Worm (Caenorhabditis elegans): Measurements from ENCODE around the gene Y75B8A.19.
A peak's percentile ranks its signal among the peaks of the same experiment; 100 is the strongest.

The Y75B8A.19 gene

DNA sequence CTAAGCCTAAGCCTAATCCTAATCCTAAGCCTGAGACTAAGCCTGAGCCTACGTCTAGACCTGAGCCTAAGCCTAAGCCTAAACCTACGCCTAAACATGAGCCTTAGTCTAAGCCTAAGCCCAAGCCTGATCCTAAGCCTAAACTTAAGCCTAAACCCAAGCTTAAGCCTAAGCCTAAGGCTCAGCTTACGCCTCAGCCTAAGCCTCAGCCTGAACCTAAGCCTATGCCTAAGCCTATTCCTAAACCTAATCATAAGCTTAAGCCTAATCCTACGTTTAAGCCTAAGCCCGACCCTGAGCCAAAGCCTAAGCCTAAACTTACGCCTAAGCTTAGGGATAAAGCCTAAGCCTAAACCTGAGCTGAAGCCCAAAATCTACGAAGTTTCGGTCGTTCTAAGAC lies 3.8 kb downstream of the Y75B8A.19 start:
- peak; percentile 95 for TF ChIP-seq dve-1 (tag; optimal IDR thresholded peaks at IDR 0.05)
- no peak for TF ChIP-seq sdc-2 (tag; optimal IDR thresholded peaks at IDR 0.05)
- no peak for TF ChIP-seq ceh-30 (tag; optimal IDR thresholded peaks at IDR 0.05)
- TF ChIP-seq unc-42 (tag; optimal IDR thresholded peaks at IDR 0.05) = no peak

- TF ChIP-seq T23F11.4 (GFP tag; optimal IDR thresholded peaks at IDR 0.05) = no peak
- TF ChIP-seq fkh-10 (GFP tag; optimal IDR thresholded peaks at IDR 0.05) = no peak
- TF ChIP-seq unc-55 (GFP tag; optimal IDR thresholded peaks at IDR 0.05) = no peak
- TF ChIP-seq lin-11 (tag; optimal IDR thresholded peaks at IDR 0.05) = no peak
- TF ChIP-seq pha-2 (tag; optimal IDR thresholded peaks at IDR 0.05) = no peak
- TF ChIP-seq nfya-1 (tag; optimal IDR thresholded peaks at IDR 0.05) = peak; percentile 98
- TF ChIP-seq ceh-2 (tag; optimal IDR thresholded peaks at IDR 0.05) = no peak
These were observed 5.1 kb downstream of the Y75B8A.19 start for ce11 chrIII:12231539-12231938.

DNA sequence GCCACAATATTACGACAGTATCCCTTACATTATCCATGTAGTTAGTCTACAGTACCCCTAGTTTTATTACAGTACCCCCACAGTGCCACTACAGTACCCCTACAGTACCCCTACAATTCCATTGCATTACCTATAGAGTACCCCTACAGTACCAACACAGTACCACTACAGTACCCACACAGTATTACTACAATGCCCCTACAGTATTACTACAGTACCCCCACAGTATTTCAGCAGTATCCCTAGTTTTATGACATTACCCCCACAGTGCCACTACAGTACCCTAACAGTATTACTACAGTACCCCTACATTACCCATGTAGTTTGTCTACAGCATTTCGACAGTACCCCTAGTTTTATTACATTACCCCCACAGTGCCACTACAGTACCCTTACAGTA lies 7.1 kb downstream of the Y75B8A.19 start:
- TF ChIP-seq hlh-8 (tag; optimal IDR thresholded peaks at IDR 0.05) = no peak
- no peak for TF ChIP-seq ceh-31 (tag; optimal IDR thresholded peaks at IDR 0.05)
- no peak for TF ChIP-seq pat-9 (tag; optimal IDR thresholded peaks at IDR 0.05)
- no peak for TF ChIP-seq sox-2 (GFP tag; IDR thresholded peaks at IDR 0.05)
- no peak for TF ChIP-seq nhr-232 (tag; optimal IDR thresholded peaks at IDR 0.05)
- TF ChIP-seq madf-2 (tag; optimal IDR thresholded peaks at IDR 0.05) = no peak
- no peak for TF ChIP-seq gmeb-2 (tag; optimal IDR thresholded peaks at IDR 0.05)

DNA sequence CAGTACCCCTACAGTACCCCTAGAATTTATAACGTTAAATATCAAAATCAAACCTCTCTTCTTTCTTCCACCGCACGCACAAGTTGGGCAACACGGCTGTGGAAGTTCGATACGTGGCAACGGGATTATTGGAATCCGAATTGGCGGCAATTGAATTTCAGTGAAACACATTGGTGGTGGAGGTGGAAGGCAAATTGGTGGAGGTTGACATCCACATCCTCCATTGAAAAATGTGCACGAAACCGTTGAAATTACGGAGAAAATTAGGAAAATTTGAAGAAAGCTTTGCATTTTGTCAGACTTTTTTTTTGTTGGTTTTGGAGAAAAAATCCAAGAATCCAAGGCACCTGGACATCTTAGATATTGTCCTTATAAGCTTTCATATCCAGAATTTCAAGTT lies 8.9 kb downstream of the Y75B8A.19 start:
- no peak for TF ChIP-seq npax-4 (tag; optimal IDR thresholded peaks at IDR 0.05)
- no peak for TF ChIP-seq pat-9 (tag; optimal IDR thresholded peaks at IDR 0.05)
- no peak for TF ChIP-seq ceh-45 (GFP tag; IDR thresholded peaks at IDR 0.05)
- TF ChIP-seq hlh-8 (tag; optimal IDR thresholded peaks at IDR 0.05) = no peak
- TF ChIP-seq lim-6 (tag; optimal IDR thresholded peaks at IDR 0.05) = no peak
- TF ChIP-seq ceh-2 (tag; optimal IDR thresholded peaks at IDR 0.05) = no peak
- no peak for TF ChIP-seq ceh-6 (GFP tag; optimal IDR thresholded peaks at IDR 0.05)
- no peak for TF ChIP-seq zip-5 (tag; optimal IDR thresholded peaks at IDR 0.05)
- no peak for TF ChIP-seq syd-9 (tag; optimal IDR thresholded peaks at IDR 0.05)
- TF ChIP-seq unc-42 (tag; optimal IDR thresholded peaks at IDR 0.05) = no peak

DNA sequence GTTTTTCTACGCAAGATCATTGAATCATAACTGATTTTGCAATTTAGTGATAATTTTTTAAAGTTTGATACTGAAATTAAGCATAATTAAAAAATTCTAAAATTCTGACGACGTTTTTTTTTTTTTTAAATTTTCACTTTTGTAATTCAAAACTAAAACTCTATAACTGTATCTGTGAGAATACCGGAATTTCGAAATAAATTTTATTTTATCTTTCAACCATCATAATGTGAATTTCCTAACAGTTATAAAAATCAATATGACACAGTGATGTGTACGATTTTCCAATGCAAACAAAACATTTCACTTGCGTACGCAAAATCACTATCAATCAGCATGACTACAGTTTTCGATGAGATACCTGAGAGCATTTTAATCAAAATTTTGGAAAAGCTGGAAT lies 9.5 kb downstream of the Y75B8A.19 start, which contains the start of the genes grl-15 and fbxa-89:
TSS of gene grl-15 (minus strand) at position 101 of the 400 bp plus-strand sequence.
TSS of gene fbxa-89 (plus strand) at position 271 of the 400 bp plus-strand sequence.
- TF ChIP-seq ceh-2 (tag; optimal IDR thresholded peaks at IDR 0.05) (no peak), C38D4.7 (GFP tag; optimal IDR thresholded peaks at IDR 0.05) (no peak), eyg-1 (tag; optimal IDR thresholded peaks at IDR 0.05) (no peak), T23F11.4 (GFP tag; optimal IDR thresholded peaks at IDR 0.05) (no peak), hlh-30 (tag; optimal IDR thresholded peaks at IDR 0.05; ENCODE audit: insufficient read depth) (no peak)

ce11 chrIII:12245570-12245969 lies 19.1 kb downstream of the Y75B8A.19 start:
- no peak for TF ChIP-seq fax-1 (tag; optimal IDR thresholded peaks at IDR 0.05)
- no peak for TF ChIP-seq tbx-2 (tag; optimal IDR thresholded peaks at IDR 0.05)
- no peak for TF ChIP-seq eyg-1 (tag; optimal IDR thresholded peaks at IDR 0.05)
- no peak for TF ChIP-seq dmd-4 (tag; optimal IDR thresholded peaks at IDR 0.05; ENCODE audit: borderline replicate concordance)
- TF ChIP-seq mec-3 (tag; optimal IDR thresholded peaks at IDR 0.05; ENCODE audit: borderline replicate concordance) = peak; percentile 35

- TF ChIP-seq dmd-4 (tag; optimal IDR thresholded peaks at IDR 0.05; ENCODE audit: borderline replicate concordance) (no peak), elt-2 (tag; optimal IDR thresholded peaks at IDR 0.05) (no peak), ceh-24 (tag; optimal IDR thresholded peaks at IDR 0.05) (no peak), fkh-6 (tag; optimal IDR thresholded peaks at IDR 0.05) (no peak), unc-42 (tag; optimal IDR thresholded peaks at IDR 0.05) (no peak), fkh-10 (GFP tag; optimal IDR thresholded peaks at IDR 0.05) (no peak), eyg-1 (tag; optimal IDR thresholded peaks at IDR 0.05) (no peak), C08G9.2 (tag; optimal IDR thresholded peaks at IDR 0.05) (no peak), ceh-34 (tag; optimal IDR thresholded peaks at IDR 0.05) (no peak), tbx-7 (tag; optimal IDR thresholded peaks at IDR 0.05) (no peak), syd-9 (tag; optimal IDR thresholded peaks at IDR 0.05) (no peak), gmeb-2 (tag; optimal IDR thresholded peaks at IDR 0.05) (no peak), hlh-15 (tag; optimal IDR thresholded peaks at IDR 0.05) (no peak), sdc-2 (tag; optimal IDR thresholded peaks at IDR 0.05) (no peak), odd-2 (tag; optimal IDR thresholded peaks at IDR 0.05) (no peak), lin-11 (tag; optimal IDR thresholded peaks at IDR 0.05) (no peak), C38D4.7 (GFP tag; optimal IDR thresholded peaks at IDR 0.05) (no peak), sox-4 (tag; optimal IDR thresholded peaks at IDR 0.05) (no peak)
These were observed 20.9 kb downstream of the Y75B8A.19 start for ce11 chrIII:12247329-12247728.

All from whole organism, late embryonic.